Fruit fly (Drosophila melanogaster) whole organism, wandering third instar larva: ENCODE results near the gene Tpr2.

Experiments used
- N ChIP-seq: fragments of >200 bp; optimal IDR thresholded peaks from 2 replicates; lab custom pipeline; 2018; ENCODE audit warnings: missing biosample characterization, missing external identifiers, missing genetic modification characterization
- OdsH ChIP-seq: fragments of 200-800 bp; sonication (Bioruptor generic); optimal IDR thresholded peaks from 2 replicates; lab custom pipeline; 2016; ENCODE audit warnings: missing biosample characterization, mild to moderate bottlenecking, missing genetic modification characterization
- foxo ChIP-seq, 2 experiments: fragments of 200-800 bp; sonication (Bioruptor generic); optimal IDR thresholded peaks; 2 replicates in 1 of 2; 3 replicates in 1 of 2; lab custom pipeline; 2016 to 2017; ENCODE audit warnings: missing biosample characterization in 2 of 2, missing genetic modification characterization in 2 of 2
- fru ChIP-seq: fragments of 200-800 bp; sonication (Bioruptor generic); optimal IDR thresholded peaks from 3 replicates; lab custom pipeline; 2016; ENCODE audit warnings: missing biosample characterization, mild to moderate bottlenecking, missing genetic modification characterization
- pan ChIP-seq: fragments of >200 bp; optimal IDR thresholded peaks from 2 replicates; lab custom pipeline; 2017
- rgr ChIP-seq: fragments of 200-800 bp; sonication (Bioruptor generic); optimal IDR thresholded peaks from 3 replicates; lab custom pipeline; 2016; ENCODE audit warnings: missing biosample characterization, mild to moderate bottlenecking, missing genetic modification characterization
- sage ChIP-seq: fragments of 200-800 bp; sonication (Bioruptor generic); optimal IDR thresholded peaks from 2 replicates; lab custom pipeline; 2016; ENCODE audit warnings: missing biosample characterization, mild to moderate bottlenecking, missing genetic modification characterization
- tai ChIP-seq: sonication (Bioruptor generic); optimal IDR thresholded peaks from 2 replicates; lab custom pipeline; 2016; ENCODE audit warnings: missing biosample characterization, missing genetic modification characterization

DNA sequence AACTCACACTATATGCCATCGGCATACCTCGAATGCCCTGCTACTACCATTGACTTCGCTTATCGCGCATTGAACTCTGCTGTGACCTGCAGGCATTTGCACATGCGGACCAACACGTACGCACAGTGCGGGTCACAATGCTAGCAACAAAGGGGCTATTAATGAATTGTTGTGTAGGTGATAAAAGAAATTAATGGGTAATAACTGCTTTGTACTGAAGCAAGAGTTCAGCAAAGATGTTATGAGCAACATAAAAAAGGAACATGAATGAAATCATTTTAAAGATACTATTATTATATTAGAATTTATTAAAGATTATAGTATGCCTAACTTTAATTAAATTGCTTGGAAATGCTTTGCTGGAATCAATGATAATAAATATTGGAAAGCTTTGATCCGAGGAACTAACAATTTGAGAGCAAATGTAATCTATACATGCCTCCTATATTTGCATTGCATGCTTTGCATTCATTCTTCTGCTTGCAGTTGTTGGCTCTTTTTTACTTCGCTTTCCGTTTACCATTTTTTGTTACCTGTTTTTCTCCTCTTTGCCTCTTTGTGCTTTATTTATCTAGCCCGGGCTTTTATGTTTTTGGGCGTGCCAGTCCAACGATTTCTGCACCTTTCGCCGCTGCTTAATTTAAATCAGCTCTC, 11.7 kb downstream of the Tpr2 start:
- TF ChIP-seq rgr (peak; percentile 56), sage (GFP tag; lab: Kevin White, UChicago) (no peak), fru (GFP tag; lab: Kevin White, UChicago) (peak; percentile 39), OdsH (GFP tag; lab: Kevin White, UChicago) (peak; percentile 29), N (GFP tag; lab: Kevin White, UChicago) (no peak), foxo (GFP tag; optimal IDR thresholded peaks at IDR 0.05; lab: Kevin White, UChicago) (peak in 1 of 2 experiments; percentile 52), pan (lab: Kevin White, UChicago) (no peak), tai (no peak)
